Worm (Caenorhabditis elegans): ENCODE data around the gene pgp-8.

DNA sequence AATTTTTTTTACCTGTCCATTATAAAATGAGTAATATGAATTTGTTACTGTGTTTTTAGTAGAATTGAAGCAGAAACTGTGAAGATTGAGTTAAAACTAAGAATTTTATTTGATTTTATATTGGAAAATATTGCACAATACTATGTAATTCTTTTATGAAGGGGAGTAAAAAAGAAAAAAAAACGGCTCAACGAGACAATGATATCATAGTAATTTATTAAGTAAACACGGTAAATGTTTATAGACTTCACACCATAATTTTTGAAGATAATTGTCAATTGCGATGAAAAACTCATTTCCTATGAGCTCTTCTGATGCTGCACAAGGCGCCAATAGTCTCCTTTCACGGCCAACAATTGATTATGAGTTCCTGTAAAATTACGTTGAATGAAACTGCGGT lies 5.0 kb downstream of the pgp-8 start, which contains the start of gene pgp-5:
- TF ChIP-seq unc-62 (GFP tag; optimal IDR thresholded peaks at IDR 0.05) (no peak), ztf-11 (tag; optimal IDR thresholded peaks at IDR 0.05) (no peak), sem-2 (GFP tag; optimal IDR thresholded peaks at IDR 0.05) (no peak), nhr-76 (tag; optimal IDR thresholded peaks at IDR 0.05) (no peak), nhr-237 (tag; optimal IDR thresholded peaks at IDR 0.05) (no peak), blmp-1 (tag; optimal IDR thresholded peaks at IDR 0.05) (no peak), drap-1 (GFP tag; optimal IDR thresholded peaks at IDR 0.05) (no peak), ces-1 (GFP tag; optimal IDR thresholded peaks at IDR 0.05) (no peak), mep-1 (tag; optimal IDR thresholded peaks at IDR 0.05) (no peak), elt-1 (tag; optimal IDR thresholded peaks at IDR 0.05; ENCODE audit: borderline replicate concordance, insufficient read depth) (no peak), snpc-4 (tag; optimal IDR thresholded peaks at IDR 0.05) (no peak), unc-120 (tag; optimal IDR thresholded peaks at IDR 0.05; ENCODE audit: poor library complexity, severe bottlenecking) (no peak), sptf-1 (tag; optimal IDR thresholded peaks at IDR 0.05) (no peak), ceh-39 (tag; optimal IDR thresholded peaks at IDR 0.05) (no peak)

All from whole organism, mixed stage, embryonic.